Fruit fly (Drosophila melanogaster) whole organism: ENCODE measurements around the gene mRpL28.

Experiments
- CG8478 ChIP-seq: fragments of >200 bp; optimal IDR thresholded peaks from 2 replicates; lab custom pipeline; 2018; ENCODE audit warnings: inconsistent platforms
- Dll ChIP-seq: fragments of >200 bp; optimal IDR thresholded peaks from 2 replicates; lab custom pipeline; 2017
- EcR ChIP-seq, 2 experiments: fragments of >200 bp; optimal IDR thresholded peaks; 2 replicates each; lab custom pipeline; 2017; ENCODE audit warnings: missing biosample characterization in 2 of 2, missing genetic modification characterization in 2 of 2, missing genetic modification reagents in 2 of 2
- pan ChIP-seq: fragments of >200 bp; optimal IDR thresholded peaks from 2 replicates; lab custom pipeline; 2017
- psq ChIP-seq: fragments of >200 bp; optimal IDR thresholded peaks from 2 replicates; lab custom pipeline; 2017
- usp ChIP-seq: fragments of >200 bp; optimal IDR thresholded peaks from 2 replicates; lab custom pipeline; 2017; ENCODE audit warnings: missing biosample characterization, missing genetic modification characterization, mixed read lengths

The mRpL28 gene

DNA sequence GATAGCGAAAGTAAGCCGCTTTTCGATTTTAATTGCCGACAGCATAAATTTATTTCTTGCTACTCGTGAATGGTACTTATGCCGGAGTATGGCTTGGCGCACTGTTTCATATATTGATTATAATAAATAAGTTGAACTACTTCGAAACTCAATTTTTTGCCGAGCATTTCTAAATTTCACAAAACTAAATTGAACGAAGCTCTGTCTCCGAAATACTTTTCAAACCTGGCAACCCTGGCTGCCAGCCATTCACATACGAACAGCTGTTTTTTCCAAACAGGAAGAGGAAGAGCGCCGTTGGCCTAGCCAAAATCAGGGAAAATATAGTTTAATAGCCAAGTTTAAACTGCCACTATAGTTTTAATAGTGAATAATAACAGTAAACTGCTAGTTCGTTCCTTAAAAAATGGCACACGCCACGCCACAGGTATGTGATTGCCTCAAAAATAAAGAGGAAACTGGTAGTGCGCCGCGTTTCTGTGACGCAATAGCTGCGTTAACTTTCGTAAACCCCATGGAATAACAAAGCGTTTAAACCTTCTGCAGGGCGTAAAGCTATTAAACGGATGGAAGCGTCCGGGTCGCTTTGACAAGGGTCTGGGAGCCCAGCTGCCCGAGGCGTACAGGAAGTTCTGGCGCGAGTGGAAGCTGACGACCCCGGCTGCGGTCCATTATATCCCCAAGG is at the start of gene mRpL28:
Gene mRpL28 (plus strand): TSS at position 246 of the 685 bp plus-strand sequence.
- TF ChIP-seq EcR (GFP tag; optimal IDR thresholded peaks at IDR 0.05; lab: Kevin White, UChicago) = no peak
- TF ChIP-seq pan (lab: Kevin White, UChicago) = no peak
- TF ChIP-seq usp = no peak
- TF ChIP-seq psq (lab: Kevin White, UChicago) = no peak
- no peak for TF ChIP-seq Dll (lab: Kevin White, UChicago)
- no peak for TF ChIP-seq CG8478

- no peak for TF ChIP-seq pan (lab: Kevin White, UChicago)
- TF ChIP-seq psq (lab: Kevin White, UChicago) = no peak
- no peak for TF ChIP-seq Dll (lab: Kevin White, UChicago)
- no peak for TF ChIP-seq CG8478
Observed at dm6 chr2L:4928340-4928739, 45.4 kb upstream of the mRpL28 start.

- TF ChIP-seq Dll (lab: Kevin White, UChicago) (no peak), psq (lab: Kevin White, UChicago) (no peak), pan (lab: Kevin White, UChicago) (no peak), EcR (GFP tag; optimal IDR thresholded peaks at IDR 0.05; lab: Kevin White, UChicago) (no peak), CG8478 (no peak)
Observed at dm6 chr2L:4930541-4930940, 43.2 kb upstream of the mRpL28 start.

dm6 chr2L:4932284-4932683 is 41.5 kb upstream of the mRpL28 start, which contains the start of gene hoe1:
Gene hoe1 (minus strand): TSS chr2L:4932384.
- TF ChIP-seq psq (lab: Kevin White, UChicago) = no peak
- TF ChIP-seq CG8478 = no peak
- TF ChIP-seq EcR (GFP tag; optimal IDR thresholded peaks at IDR 0.05; lab: Kevin White, UChicago) = no peak
- no peak for TF ChIP-seq Dll (lab: Kevin White, UChicago)
- TF ChIP-seq usp = no peak
- TF ChIP-seq pan (lab: Kevin White, UChicago) = no peak

DNA sequence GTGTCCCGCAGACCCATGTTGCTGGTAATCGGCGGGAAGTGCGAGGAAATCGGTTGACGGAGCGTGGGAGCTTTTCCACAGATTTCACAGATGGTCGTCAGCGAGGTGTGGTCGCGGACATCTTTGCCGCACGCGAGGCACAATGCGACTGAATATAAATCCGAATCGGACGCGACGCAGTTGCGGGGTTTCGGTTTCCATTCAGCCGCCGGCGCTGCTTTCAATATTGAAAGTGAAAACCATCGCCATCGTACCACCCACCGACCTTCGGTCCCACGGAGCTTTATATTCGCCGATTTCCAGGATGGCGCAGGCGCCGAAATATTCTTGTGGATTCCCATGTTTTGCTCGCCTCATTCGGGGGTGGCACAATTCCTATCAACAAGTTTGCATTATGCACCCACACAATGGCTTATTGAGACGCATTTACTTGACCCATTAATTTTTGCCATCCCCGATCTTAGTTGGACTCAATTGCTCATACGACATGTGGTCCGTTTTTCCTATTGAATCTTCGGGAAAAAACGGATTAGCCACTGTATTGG is 37.4 kb upstream of the mRpL28 start, which contains the start of gene hoe2:
Gene hoe2 (minus strand): TSS at position 126 of the 545 bp plus-strand sequence.
- no peak for TF ChIP-seq usp
- no peak for TF ChIP-seq pan (lab: Kevin White, UChicago)
- TF ChIP-seq CG8478 = no peak

DNA sequence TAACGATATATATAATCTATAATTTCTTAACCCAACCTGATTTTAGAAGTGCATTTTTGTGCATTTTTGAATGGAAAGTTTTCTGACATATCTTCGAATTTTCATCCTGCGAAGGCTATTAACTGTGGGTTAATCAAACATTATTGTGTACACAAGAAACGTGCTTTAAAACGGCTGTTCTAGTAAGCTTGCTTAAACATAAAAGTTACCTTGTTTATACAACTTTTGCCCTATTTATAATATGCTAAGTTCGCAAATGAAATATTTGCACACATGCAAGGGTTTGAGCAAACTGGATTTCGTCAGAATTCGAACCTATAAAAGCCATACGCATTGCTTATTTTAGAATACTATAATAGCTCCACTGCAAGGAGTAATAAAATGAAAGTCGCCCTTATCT is 36.7 kb upstream of the mRpL28 start, which contains the start of gene Sgs1:
Gene Sgs1 (plus strand): TSS at position 350 of the 400 bp plus-strand sequence.
- TF ChIP-seq pan (lab: Kevin White, UChicago) (no peak), CG8478 (no peak), usp (no peak), EcR (GFP tag; optimal IDR thresholded peaks at IDR 0.05; lab: Kevin White, UChicago) (no peak), Dll (lab: Kevin White, UChicago) (no peak), psq (lab: Kevin White, UChicago) (no peak)

DNA sequence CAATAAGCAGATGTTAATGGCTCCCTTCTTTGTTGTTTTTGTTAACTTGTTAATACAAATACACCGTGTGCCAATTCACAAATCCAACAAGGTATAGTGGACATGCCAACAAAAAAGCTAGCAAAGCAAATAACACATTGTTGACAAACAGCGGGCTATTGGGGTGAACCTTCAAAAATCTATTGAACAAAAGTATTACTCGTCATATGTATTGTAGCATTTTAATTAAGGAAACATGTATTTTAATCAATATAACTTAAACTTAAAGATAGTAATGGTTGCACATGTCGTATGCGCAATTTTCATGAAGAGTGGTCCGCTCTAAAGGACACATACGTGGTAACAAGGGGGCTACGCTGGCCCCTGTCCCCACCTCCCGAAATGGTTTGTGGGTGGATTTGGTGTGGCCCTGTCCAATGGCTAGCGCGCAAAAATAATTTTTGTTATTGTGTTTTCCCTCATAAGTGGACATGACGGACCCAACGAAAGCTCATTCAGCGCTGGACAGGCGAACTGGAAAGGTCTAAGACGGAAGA is 31.5 kb upstream of the mRpL28 start, which contains the start of gene synr:
Gene synr (plus strand): TSS at position 486 of the 536 bp plus-strand sequence.
- TF ChIP-seq usp (no peak), EcR (GFP tag; optimal IDR thresholded peaks at IDR 0.05; lab: Kevin White, UChicago) (no peak), CG8478 (no peak), psq (lab: Kevin White, UChicago) (no peak), Dll (lab: Kevin White, UChicago) (no peak), pan (lab: Kevin White, UChicago) (no peak)

- no peak for TF ChIP-seq usp
- no peak for TF ChIP-seq pan (lab: Kevin White, UChicago)
- TF ChIP-seq psq (lab: Kevin White, UChicago) = no peak
- no peak for TF ChIP-seq EcR (GFP tag; optimal IDR thresholded peaks at IDR 0.05; lab: Kevin White, UChicago)
- no peak for TF ChIP-seq Dll (lab: Kevin White, UChicago)
- TF ChIP-seq CG8478 = no peak
Observed at dm6 chr2L:4945300-4945699, 28.5 kb upstream of the mRpL28 start, which contains the start of the genes mRpL24 and betaggt-I. Gene mRpL24 (minus strand): TSS chr2L:4945361. Gene betaggt-I (plus strand): TSS chr2L:4945579.

DNA sequence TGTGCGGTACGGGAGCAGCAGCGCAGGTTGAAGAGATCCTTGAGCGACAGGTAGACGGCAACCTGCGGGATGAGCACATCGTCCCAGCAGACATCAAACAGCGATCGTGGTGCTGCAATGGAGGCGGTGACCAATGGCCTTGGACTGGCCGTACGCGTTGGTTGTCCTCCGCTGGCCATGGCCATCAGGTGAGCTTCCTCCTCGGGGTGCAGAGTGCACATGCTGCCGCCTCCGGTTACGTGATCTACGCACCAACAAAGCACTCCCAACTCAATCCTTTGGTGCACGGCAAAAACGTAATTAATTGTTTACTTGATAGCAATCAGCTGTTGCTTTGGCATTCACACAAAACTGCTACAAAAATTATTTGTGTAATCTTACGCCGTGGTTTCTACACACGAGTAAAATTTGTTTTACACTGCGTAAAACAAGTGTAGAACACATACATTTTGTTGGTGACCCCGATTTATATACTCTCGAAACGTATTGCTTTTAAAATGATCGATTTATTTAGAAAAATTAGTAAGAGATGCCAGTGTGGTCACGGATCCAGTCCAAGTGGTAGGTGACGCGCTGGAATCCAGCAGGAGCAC is 24.2 kb upstream of the mRpL28 start, which contains the start of gene jet:
Gene jet (minus strand): TSS at position 332 of the 593 bp plus-strand sequence.
- TF ChIP-seq CG8478 (no peak), pan (lab: Kevin White, UChicago) (no peak)

DNA sequence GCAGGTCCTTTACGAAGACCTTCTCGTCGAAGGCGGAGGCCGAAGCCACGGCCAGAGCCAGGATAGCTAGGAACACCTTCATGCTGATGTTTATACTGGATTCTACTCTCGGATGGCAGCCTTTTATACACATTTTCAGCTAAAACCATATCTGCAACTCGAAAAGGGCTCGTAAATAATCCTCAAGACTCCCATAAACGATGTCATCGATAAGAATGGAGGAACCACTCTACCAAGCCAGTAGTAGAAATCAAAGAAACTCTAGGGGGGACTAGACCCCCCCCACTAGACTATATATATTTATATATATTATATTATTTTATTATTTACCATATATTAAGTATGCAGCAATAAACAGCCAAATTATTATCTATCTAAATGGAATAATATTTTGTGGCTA is 23.1 kb upstream of the mRpL28 start, which contains the start of gene Jon25Biii:
Gene Jon25Biii (minus strand): TSS at position 101 of the 400 bp plus-strand sequence.
- TF ChIP-seq psq (lab: Kevin White, UChicago) (no peak), pan (lab: Kevin White, UChicago) (no peak), Dll (lab: Kevin White, UChicago) (no peak), EcR (GFP tag; optimal IDR thresholded peaks at IDR 0.05; lab: Kevin White, UChicago) (no peak), CG8478 (no peak), usp (no peak)

dm6 chr2L:4953086-4953570 is 20.6 kb upstream of the mRpL28 start, which contains the start of gene Jon25Bii:
Gene Jon25Bii (minus strand): TSS chr2L:4953136.
- TF ChIP-seq usp (no peak), CG8478 (no peak), psq (lab: Kevin White, UChicago) (no peak), EcR (GFP tag; optimal IDR thresholded peaks at IDR 0.05; lab: Kevin White, UChicago) (no peak), Dll (lab: Kevin White, UChicago) (no peak), pan (lab: Kevin White, UChicago) (no peak)
